Worm (Caenorhabditis elegans) whole organism, young adult: ENCODE measurements around the gene xrn-2.

Experiments used
- ama-1 ChIP-seq, 3 experiments: fragments of 150-350 bp in 1 of 3; sonication (generic microtip) in 2 of 3; optimal IDR thresholded peaks; 2 replicates each; lab custom pipeline; 2014 to 2018; ENCODE audit warnings: missing biosample characterization in 2 of 3, missing genetic modification characterization in 2 of 3, missing genetic modification reagents in 2 of 3
- egl-18 ChIP-seq: fragments of 200-800 bp; sonication (Bioruptor generic); IDR thresholded peaks from 2 replicates; pipeline ENCODE4 v1.3.6; 2022; ENCODE audit warnings: missing genetic modification reagents, missing genetic modification characterization, missing compliant biosample characterization
- him-1 ChIP-seq: sonication (generic microtip); optimal IDR thresholded peaks from 2 replicates; lab custom pipeline; 2016; ENCODE audit warnings: missing genotype, missing genetic modification reagents, missing genetic modification characterization, missing compliant biosample characterization
- pbrm-1 ChIP-seq: fragments of 200-800 bp; sonication (Bioruptor generic); IDR thresholded peaks from 2 replicates; pipeline ENCODE4 v1.3.6; 2022; ENCODE audit warnings: missing genetic modification reagents, missing genetic modification characterization, missing compliant biosample characterization
- somi-1 ChIP-seq: fragments of 200-800 bp; sonication (Bioruptor generic); optimal IDR thresholded peaks from 2 replicates; lab custom pipeline; 2018; ENCODE audit warnings: mild to moderate bottlenecking, missing genetic modification characterization, missing compliant biosample characterization
- unc-62 ChIP-seq: fragments of 150-350 bp; optimal IDR thresholded peaks from 2 replicates; lab custom pipeline; 2014; ENCODE audit warnings: missing biosample characterization, missing genetic modification reagents, missing genetic modification characterization
- ztf-28 ChIP-seq: fragments of 200-800 bp; sonication (Bioruptor generic); IDR thresholded peaks from 2 replicates; pipeline ENCODE4 v1.3.6; 2022; ENCODE audit warnings: missing genetic modification reagents, missing genetic modification characterization, missing compliant biosample characterization

ce11 chrII:14109184-14109664, 46.3 kb upstream of the xrn-2 start, which contains the start of gene cpg-7:
- TF ChIP-seq egl-18 = no peak
- no peak for TF ChIP-seq somi-1
- no peak for TF ChIP-seq him-1
- no peak for TF ChIP-seq pbrm-1 (GFP tag; lab: Robert Waterston, UW)
- no peak for TF ChIP-seq ama-1 (optimal IDR thresholded peaks at IDR 0.05; lab: Kevin White, UChicago)
- no peak for TF ChIP-seq ama-1 (GFP tag; optimal IDR thresholded peaks at IDR 0.05; lab: Kevin White, UChicago)
- no peak for TF ChIP-seq unc-62
- TF ChIP-seq ztf-28 (GFP tag; lab: Robert Waterston, UW) = no peak
